Worm (Caenorhabditis elegans): ENCODE measurements around the gene pepm-1.
A peak's percentile ranks its signal among the peaks of the same experiment; 100 is the strongest.

Gene pepm-1

ce11 chrV:14334901-14335300, 6.0 kb downstream of the pepm-1 start, which contains the start of gene srm-5:
Gene srm-5, plus strand, starts transcription at chrV:14335201.
- TF ChIP-seq ceh-82 (tag; optimal IDR thresholded peaks at IDR 0.05) (no peak), lin-14 (GFP tag; optimal IDR thresholded peaks at IDR 0.05) (no peak), alr-1 (tag; optimal IDR thresholded peaks at IDR 0.05; ENCODE audit: borderline replicate concordance) (no peak), aha-1 (tag; optimal IDR thresholded peaks at IDR 0.05) (no peak), nhr-71 (tag; optimal IDR thresholded peaks at IDR 0.05) (peak; percentile 7), elt-2 (tag; optimal IDR thresholded peaks at IDR 0.05) (no peak), fkh-8 (tag; optimal IDR thresholded peaks at IDR 0.05) (peak; percentile 28), ceh-88 (GFP tag; IDR thresholded peaks at IDR 0.05) (no peak), sup-37 (GFP tag; optimal IDR thresholded peaks at IDR 0.05) (no peak)

- no peak for TF ChIP-seq tlp-1 (tag; optimal IDR thresholded peaks at IDR 0.05)
- no peak for TF ChIP-seq nhr-19 (GFP tag; conservative IDR thresholded peaks at IDR 0.05)
- TF ChIP-seq F16B12.6 (tag; optimal IDR thresholded peaks at IDR 0.05), result no peak
- TF ChIP-seq C34B4.2 (tag; optimal IDR thresholded peaks at IDR 0.05), result no peak
- TF ChIP-seq fkh-8 (tag; optimal IDR thresholded peaks at IDR 0.05), result peak; percentile 40
- no peak for TF ChIP-seq sptf-1 (tag; optimal IDR thresholded peaks at IDR 0.05)
- no peak for TF ChIP-seq ceh-82 (tag; optimal IDR thresholded peaks at IDR 0.05)
- TF ChIP-seq fkh-10 (GFP tag; optimal IDR thresholded peaks at IDR 0.05), result no peak
- peak; percentile 15 for TF ChIP-seq nhr-71 (tag; optimal IDR thresholded peaks at IDR 0.05)
- no peak for TF ChIP-seq lin-35 (GFP tag; optimal IDR thresholded peaks at IDR 0.05)
- TF ChIP-seq fos-1 (tag; optimal IDR thresholded peaks at IDR 0.05), result no peak
- no peak for TF ChIP-seq zag-1 (tag; optimal IDR thresholded peaks at IDR 0.05)
- TF ChIP-seq C16A3.4 (tag; optimal IDR thresholded peaks at IDR 0.05), result no peak
- TF ChIP-seq rnt-1 (tag; optimal IDR thresholded peaks at IDR 0.05), result no peak
- no peak for TF ChIP-seq mab-9 (GFP tag; IDR thresholded peaks at IDR 0.05)
- no peak for TF ChIP-seq isw-1 (GFP tag; IDR thresholded peaks at IDR 0.05)
- no peak for TF ChIP-seq snpc-4 (tag; optimal IDR thresholded peaks at IDR 0.05)
- TF ChIP-seq ceh-88 (GFP tag; IDR thresholded peaks at IDR 0.05), result no peak
- no peak for TF ChIP-seq unc-86 (tag; optimal IDR thresholded peaks at IDR 0.05)
- TF ChIP-seq ceh-8 (GFP tag; optimal IDR thresholded peaks at IDR 0.05), result peak; percentile 69
- no peak for TF ChIP-seq unc-130 (tag; optimal IDR thresholded peaks at IDR 0.05)
- peak; percentile 3 for TF ChIP-seq nhr-47 (tag; optimal IDR thresholded peaks at IDR 0.05)
- no peak for TF ChIP-seq efl-3 (GFP tag; optimal IDR thresholded peaks at IDR 0.05)
- no peak for TF ChIP-seq skn-1 (tag; optimal IDR thresholded peaks at IDR 0.05)
- TF ChIP-seq pax-3 (tag; optimal IDR thresholded peaks at IDR 0.05), result peak; percentile 15
- TF ChIP-seq vab-15 (tag; optimal IDR thresholded peaks at IDR 0.05), result no peak
- no peak for TF ChIP-seq unc-30 (tag; optimal IDR thresholded peaks at IDR 0.05)
- no peak for TF ChIP-seq nhr-76 (tag; optimal IDR thresholded peaks at IDR 0.05)
- no peak for TF ChIP-seq ceh-63 (GFP tag; optimal IDR thresholded peaks at IDR 0.05)
- TF ChIP-seq efl-1 (optimal IDR thresholded peaks at IDR 0.05), result no peak
- TF ChIP-seq efl-1 (GFP tag; optimal IDR thresholded peaks at IDR 0.05 in 1 of 2), result peak in 1 of 2 experiments; percentile 20
- TF ChIP-seq lin-39 (tag; optimal IDR thresholded peaks at IDR 0.05), result no peak
- no peak for TF ChIP-seq nhr-11 (tag; optimal IDR thresholded peaks at IDR 0.05)
- TF ChIP-seq nhr-84 (tag; optimal IDR thresholded peaks at IDR 0.05), result no peak
These were observed 7.7 kb downstream of the pepm-1 start, which contains the start of gene srm-6 for ce11 chrV:14336655-14337054. Gene srm-6, plus strand, starts transcription at chrV:14336955.

DNA sequence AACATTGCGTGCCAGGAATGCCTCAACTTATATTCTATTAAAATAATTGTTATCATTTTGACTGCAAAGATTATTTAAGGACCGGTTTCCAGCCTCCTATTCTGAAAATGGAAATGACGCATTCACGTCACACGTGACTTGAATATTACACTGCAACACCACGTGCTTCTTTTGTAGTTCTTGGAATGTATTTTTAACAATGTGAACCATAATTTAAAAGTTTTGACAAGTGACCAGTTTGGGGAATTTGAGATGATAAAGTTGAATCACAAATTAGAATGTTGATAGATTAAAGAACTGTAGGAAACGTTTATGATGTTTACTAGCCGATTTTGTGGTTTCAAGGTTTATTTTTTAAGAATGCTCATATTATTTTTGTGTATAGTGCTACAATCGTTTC, 12.8 kb downstream of the pepm-1 start, which contains the start of gene F47B8.10:
Gene F47B8.10, plus strand, starts transcription at position 301 of the 400 bp plus-strand sequence.
- no peak for TF ChIP-seq nhr-12 (tag; optimal IDR thresholded peaks at IDR 0.05)
- TF ChIP-seq nhr-71 (tag; optimal IDR thresholded peaks at IDR 0.05), result no peak
- peak in 1 of 2 experiments; percentile 34 for TF ChIP-seq lin-35 (GFP tag; optimal IDR thresholded peaks at IDR 0.05)
- no peak for TF ChIP-seq ama-1 (optimal IDR thresholded peaks at IDR 0.05)
- TF ChIP-seq efl-1 (optimal IDR thresholded peaks at IDR 0.05), result no peak
- TF ChIP-seq efl-1 (GFP tag; optimal IDR thresholded peaks at IDR 0.05 in 1 of 2), result peak in 1 of 2 experiments; percentile 14
- no peak for TF ChIP-seq nhr-76 (tag; optimal IDR thresholded peaks at IDR 0.05)
- TF ChIP-seq C04F5.9 (tag; optimal IDR thresholded peaks at IDR 0.05), result no peak
- TF ChIP-seq snpc-4 (tag; optimal IDR thresholded peaks at IDR 0.05), result no peak
- no peak for TF ChIP-seq rnt-1 (tag; optimal IDR thresholded peaks at IDR 0.05)
